Fruit fly (Drosophila melanogaster): Measurements from ENCODE around the gene CG11327.
A peak's percentile ranks its signal among the peaks of the same experiment; 100 is the strongest.

The CG11327 gene

DNA sequence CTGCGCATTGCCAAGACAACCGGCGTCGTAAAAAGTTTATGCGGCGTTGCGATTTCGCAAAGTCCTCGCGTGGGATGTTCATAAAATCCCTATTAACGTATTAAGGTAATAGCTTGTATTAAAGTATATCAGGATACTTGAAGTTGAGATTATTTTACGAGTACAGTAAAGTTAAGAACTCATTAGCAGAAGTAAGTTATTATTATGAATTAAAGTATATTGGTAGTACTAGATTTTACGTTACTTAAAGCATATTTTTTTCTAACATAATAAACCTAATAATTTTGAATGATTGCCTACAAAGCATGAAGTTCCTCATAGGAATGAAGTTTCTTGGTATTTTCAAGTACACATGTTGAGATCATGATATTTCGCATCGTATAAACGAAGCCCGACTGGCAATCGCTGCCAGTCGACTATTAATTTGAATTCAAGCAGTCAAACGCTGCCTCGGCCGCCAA, 7.3 kb upstream of the CG11327 start (continued):
- TF ChIP-seq kah (GFP tag; optimal IDR thresholded peaks at IDR 0.05) (no peak), klu (GFP tag; IDR thresholded peaks at IDR 0.05) (no peak), Dbx (GFP tag; IDR thresholded peaks at IDR 0.05) (no peak), salm (tag; optimal IDR thresholded peaks at IDR 0.05) (no peak), CHES-1-like (GFP tag; optimal IDR thresholded peaks at IDR 0.05) (no peak), ci (GFP tag; IDR thresholded peaks at IDR 0.05) (0 out of 3 replicates have a peak, but pooled peaks have one; percentile 35), Oaz (GFP tag; IDR thresholded peaks at IDR 0.05) (no peak), mld (GFP tag; IDR thresholded peaks at IDR 0.05; ENCODE audit: partially characterized antibody) (no peak), Usf (GFP tag; optimal IDR thresholded peaks at IDR 0.05) (no peak), zen (tag; optimal IDR thresholded peaks at IDR 0.05) (no peak), ERR (GFP tag; optimal IDR thresholded peaks at IDR 0.05) (no peak), Asciz (GFP tag; optimal IDR thresholded peaks at IDR 0.05) (peak; percentile 23), chn (GFP tag; optimal IDR thresholded peaks at IDR 0.05) (no peak), CG34376 (GFP tag; optimal IDR thresholded peaks at IDR 0.05) (peak; percentile 14), B-H1 (GFP tag; IDR thresholded peaks at IDR 0.05) (no peak), so (GFP tag; IDR thresholded peaks at IDR 0.05) (no peak), zf30C (GFP tag; optimal IDR thresholded peaks at IDR 0.05) (no peak), CG8089 (GFP tag; optimal IDR thresholded peaks at IDR 0.05) (peak; percentile 10), CG12299 (tag; optimal IDR thresholded peaks at IDR 0.05) (peak; percentile 12), Trl (optimal IDR thresholded peaks at IDR 0.05) (no peak), Trl (GFP tag; optimal IDR thresholded peaks at IDR 0.05) (no peak), Hey (tag; optimal IDR thresholded peaks at IDR 0.05) (no peak), CG30431 (GFP tag; optimal IDR thresholded peaks at IDR 0.05) (no peak), Fer2 (tag; optimal IDR thresholded peaks at IDR 0.05) (no peak), fd64A (GFP tag; optimal IDR thresholded peaks at IDR 0.05) (peak; percentile 14), rib (GFP tag; IDR thresholded peaks at IDR 0.05) (no peak), tll (GFP tag; optimal IDR thresholded peaks at IDR 0.05) (no peak), CG13624 (GFP tag; optimal IDR thresholded peaks at IDR 0.05) (no peak), crc (GFP tag; optimal IDR thresholded peaks at IDR 0.05) (no peak), hb (GFP tag; IDR thresholded peaks at IDR 0.05; ENCODE audit: partially characterized antibody) (no peak), CG5180 (GFP tag; optimal IDR thresholded peaks at IDR 0.05) (no peak), Scr (GFP tag; IDR thresholded peaks at IDR 0.05; ENCODE audit: partially characterized antibody) (no peak)

DNA sequence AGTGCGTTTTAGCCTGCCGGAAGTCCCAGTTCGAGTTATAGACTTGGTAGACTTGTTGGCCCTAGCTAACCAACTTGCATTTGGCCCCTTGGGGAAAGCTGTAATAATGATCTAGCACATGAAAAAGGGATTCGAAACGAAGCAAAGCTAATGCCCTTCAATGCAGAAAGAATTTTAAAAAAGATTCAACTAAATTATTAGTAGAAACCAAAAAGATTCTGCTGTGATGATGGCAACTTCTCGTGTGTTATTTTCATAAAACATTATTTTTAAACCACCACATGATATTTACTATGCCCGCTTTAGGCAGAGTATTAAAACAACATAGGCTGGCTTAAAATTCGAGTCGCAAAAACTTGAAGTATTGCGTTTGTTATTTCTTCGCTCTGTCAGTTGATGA, 5.5 kb upstream of the CG11327 start:
- TF ChIP-seq Sox102F (GFP tag; optimal IDR thresholded peaks at IDR 0.05) (peak; percentile 24), exex (tag; optimal IDR thresholded peaks at IDR 0.05) (no peak), gem (tag; optimal IDR thresholded peaks at IDR 0.05) (no peak), Dref (GFP tag; IDR thresholded peaks at IDR 0.05) (no peak), Med (GFP tag) (peak; percentile 64), otp (GFP tag; IDR thresholded peaks at IDR 0.05) (no peak), sens (GFP tag) (peak; percentile 75), Hr51 (GFP tag; optimal IDR thresholded peaks at IDR 0.05) (no peak), amos (GFP tag; IDR thresholded peaks at IDR 0.05; ENCODE audit: partially characterized antibody) (no peak), usp (GFP tag; optimal IDR thresholded peaks at IDR 0.05) (no peak), CG17385 (GFP tag; optimal IDR thresholded peaks at IDR 0.05) (no peak), vvl (GFP tag; IDR thresholded peaks at IDR 0.05) (0 out of 2 replicates have a peak, but pooled peaks have one; percentile 7), D19A (tag; optimal IDR thresholded peaks at IDR 0.05) (peak; percentile 58), CG11504 (tag; optimal IDR thresholded peaks at IDR 0.05) (peak; percentile 10), Six4 (GFP tag; optimal IDR thresholded peaks at IDR 0.05) (no peak), CG8281 (tag; optimal IDR thresholded peaks at IDR 0.05) (no peak), Oli (tag; optimal IDR thresholded peaks at IDR 0.05) (no peak), CG17912 (GFP tag; optimal IDR thresholded peaks at IDR 0.05) (no peak)

Data from whole organism, embryonic.